Worm (Caenorhabditis elegans): ENCODE results near the gene Y54F10BM.23.
"Not testable (repeated sequence)": the region's sequence is repeated elsewhere in the genome, so short reads cannot be mapped to it uniquely, and the experiment has no call there.

DNA sequence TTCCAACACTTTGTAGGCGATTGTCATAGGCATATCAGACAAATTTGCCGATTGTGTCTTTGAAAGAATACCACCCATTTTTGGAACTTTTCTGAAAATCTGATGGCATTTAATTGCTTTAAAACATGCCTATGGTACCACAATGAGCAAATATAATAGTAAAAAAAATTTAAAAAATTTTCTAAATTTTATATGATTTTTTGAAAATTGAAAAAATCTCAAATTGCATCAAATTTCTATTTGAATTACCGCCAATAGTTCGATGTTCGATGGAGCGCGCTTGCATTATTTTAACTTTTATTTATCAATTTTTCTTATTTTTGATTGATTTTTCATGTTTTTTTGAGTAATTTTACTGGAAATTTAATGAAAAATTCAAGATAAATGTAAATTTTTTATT is 18.0 kb downstream of the Y54F10BM.23 start, which contains the start of gene fbxa-42:
- TF ChIP-seq ztf-11 (tag; optimal IDR thresholded peaks at IDR 0.05); ama-1 (optimal IDR thresholded peaks at IDR 0.05); nhr-23 (tag; optimal IDR thresholded peaks at IDR 0.05); nhr-77 (tag; optimal IDR thresholded peaks at IDR 0.05); unc-39 (tag; optimal IDR thresholded peaks at IDR 0.05); gmeb-1 (tag; optimal IDR thresholded peaks at IDR 0.05); nhr-237 (tag; optimal IDR thresholded peaks at IDR 0.05); fos-1 (tag; optimal IDR thresholded peaks at IDR 0.05); ceh-82 (tag; optimal IDR thresholded peaks at IDR 0.05); egl-27 (tag; optimal IDR thresholded peaks at IDR 0.05); elt-3 (tag; optimal IDR thresholded peaks at IDR 0.05); lin-11 (tag; optimal IDR thresholded peaks at IDR 0.05); nhr-11 (tag; optimal IDR thresholded peaks at IDR 0.05); dmd-4 (tag; optimal IDR thresholded peaks at IDR 0.05): not testable (repeated sequence)

Measured in whole organism, L2 larva.